Worm (Caenorhabditis elegans) whole organism, mixed stage, embryonic: ENCODE results near the gene Y46H3C.7.

Experiments used
- blmp-1 ChIP-seq: fragments of 150-350 bp; optimal IDR thresholded peaks from 2 replicates; lab custom pipeline; 2014; ENCODE audit warnings: missing biosample characterization, missing genetic modification characterization
- elt-3 ChIP-seq: fragments of 150-350 bp; optimal IDR thresholded peaks from 2 replicates; lab custom pipeline; 2014; ENCODE audit warnings: missing biosample characterization, missing genetic modification characterization
- ham-2 ChIP-seq: fragments of 200-800 bp; sonication (Bioruptor generic); optimal IDR thresholded peaks from 2 replicates; lab custom pipeline; 2018; ENCODE audit warnings: mild to moderate bottlenecking, missing genetic modification characterization, missing compliant biosample characterization
- lin-13 ChIP-seq: fragments of 150-350 bp; optimal IDR thresholded peaks from 2 replicates; lab custom pipeline; 2014; ENCODE audit warnings: missing biosample characterization, missing genetic modification characterization
- lin-32 ChIP-seq: fragments of 200-800 bp; sonication (Bioruptor generic); optimal IDR thresholded peaks from 2 replicates; lab custom pipeline; 2018; ENCODE audit warnings: mild to moderate bottlenecking, missing genetic modification characterization, missing compliant biosample characterization
- mls-2 ChIP-seq: sonication (generic microtip); optimal IDR thresholded peaks from 2 replicates; lab custom pipeline; 2016; ENCODE audit warnings: mild to moderate bottlenecking, missing genetic modification characterization, moderate library complexity, missing compliant biosample characterization
- nhr-12 ChIP-seq: fragments of 150-350 bp; optimal IDR thresholded peaks from 2 replicates; lab custom pipeline; 2014; ENCODE audit warnings: missing biosample characterization, missing genetic modification characterization
- pha-4 ChIP-seq: fragments of 150-350 bp; optimal IDR thresholded peaks from 2 replicates; lab custom pipeline; 2018; ENCODE audit warnings: missing biosample characterization, missing genetic modification reagents, missing genetic modification characterization
- unc-120 ChIP-seq: sonication (generic microtip); optimal IDR thresholded peaks from 2 replicates; lab custom pipeline; 2017; ENCODE audit warnings: missing genetic modification characterization, missing compliant biosample characterization; ENCODE audit not compliant: poor library complexity, severe bottlenecking
- unc-39 ChIP-seq: fragments of 150-350 bp; optimal IDR thresholded peaks from 2 replicates; lab custom pipeline; 2014; ENCODE audit warnings: missing biosample characterization, missing genetic modification characterization
- unc-62 ChIP-seq: fragments of 150-350 bp; optimal IDR thresholded peaks from 2 replicates; lab custom pipeline; 2014; ENCODE audit warnings: missing biosample characterization, missing genetic modification reagents, missing genetic modification characterization
- ztf-11 ChIP-seq: fragments of 150-350 bp; optimal IDR thresholded peaks from 2 replicates; lab custom pipeline; 2014; ENCODE audit warnings: missing biosample characterization, missing genetic modification characterization

- no peak for TF ChIP-seq lin-32
- no peak for TF ChIP-seq unc-39
- peak; percentile 52 for TF ChIP-seq unc-62 (GFP tag; lab: Kevin White, UChicago)
- no peak for TF ChIP-seq ztf-11 (tag; lab: Kevin White, UChicago)
- peak; percentile 65 for TF ChIP-seq ham-2 (GFP tag; lab: Kevin White, UChicago)
- no peak for TF ChIP-seq mls-2
- TF ChIP-seq nhr-12 (tag; lab: Kevin White, UChicago), result peak; percentile 78
- TF ChIP-seq lin-13, result no peak
- TF ChIP-seq blmp-1 (tag; lab: Kevin White, UChicago), result no peak
- TF ChIP-seq unc-120 (tag; lab: Kevin White, UChicago), result no peak
- TF ChIP-seq elt-3, result peak; percentile 48
- peak; percentile 68 for TF ChIP-seq pha-4 (tag; lab: Kevin White, UChicago)
Measured at ce11 chrV:1743205-1743870, 49.5 kb upstream of the Y46H3C.7 start, which contains the start of gene nhr-256.
